Fruit fly (Drosophila melanogaster): Measurements from ENCODE around the gene CG32071.

The CG32071 gene

dm6 chr3L:11093046-11093520 lies 10.6 kb downstream of the CG32071 start, which contains the start of gene JIL-1 (continued):
- TF ChIP-seq oc (tag; optimal IDR thresholded peaks at IDR 0.05) (peak; percentile 17), ranshi (GFP tag; IDR thresholded peaks at IDR 0.05) (peak; percentile 63), unpg (GFP tag; optimal IDR thresholded peaks at IDR 0.05) (peak; percentile 30), Fer3 (tag; optimal IDR thresholded peaks at IDR 0.05) (peak; percentile 54), gfzf (GFP tag; optimal IDR thresholded peaks at IDR 0.05) (no peak), Atf6 (GFP tag; IDR thresholded peaks at IDR 0.05) (peak; percentile 67), YL-1 (GFP tag; optimal IDR thresholded peaks at IDR 0.05) (no peak), CG32532 (GFP tag; IDR thresholded peaks at IDR 0.05) (peak; percentile 88), nmo (GFP tag; optimal IDR thresholded peaks at IDR 0.05) (peak; percentile 56), jing (GFP tag; optimal IDR thresholded peaks at IDR 0.05) (no peak), Stat92E (GFP tag; optimal IDR thresholded peaks at IDR 0.05) (peak in 1 of 3 experiments; percentile 43), CG11723 (GFP tag; optimal IDR thresholded peaks at IDR 0.05) (peak; percentile 50), aop (GFP tag; IDR thresholded peaks at IDR 0.05) (0 out of 2 replicates have a peak, but pooled peaks have one; percentile 39), usp (GFP tag; optimal IDR thresholded peaks at IDR 0.05) (no peak), CG9215 (GFP tag; IDR thresholded peaks at IDR 0.05) (peak; percentile 68), CG5180 (GFP tag; optimal IDR thresholded peaks at IDR 0.05) (no peak), CG3163 (GFP tag; optimal IDR thresholded peaks at IDR 0.05) (no peak), CkIIα-i1 (GFP tag; IDR thresholded peaks at IDR 0.05) (no peak), CG11695 (GFP tag; IDR thresholded peaks at IDR 0.05) (0 out of 3 replicates have a peak, but pooled peaks have one; percentile 30), slp2 (GFP tag; optimal IDR thresholded peaks at IDR 0.05) (peak; percentile 24), z (GFP tag; IDR thresholded peaks at IDR 0.05) (0 out of 3 replicates have a peak, but pooled peaks have one; percentile 28), sens (GFP tag) (peak; percentile 84), Nf-YB (GFP tag; optimal IDR thresholded peaks at IDR 0.05) (no peak), ewg (GFP tag; optimal IDR thresholded peaks at IDR 0.05) (peak; percentile 6), Lpt (GFP tag; optimal IDR thresholded peaks at IDR 0.05) (no peak), hth (optimal IDR thresholded peaks at IDR 0.05) (no peak), gem (tag; optimal IDR thresholded peaks at IDR 0.05) (peak; percentile 59), rib (GFP tag; IDR thresholded peaks at IDR 0.05) (peak; percentile 50), nerfin-1 (tag; optimal IDR thresholded peaks at IDR 0.05) (peak; percentile 30), pita (GFP tag; optimal IDR thresholded peaks at IDR 0.05) (no peak), D (optimal IDR thresholded peaks at IDR 0.05) (no peak), D (GFP tag; optimal IDR thresholded peaks at IDR 0.05) (peak; percentile 1), prd (optimal IDR thresholded peaks at IDR 0.05) (no peak), prd (GFP tag; IDR thresholded peaks at IDR 0.05) (peak; percentile 72; the same call in 2 of the 3 replicates), Xbp1 (GFP tag; optimal IDR thresholded peaks at IDR 0.05) (peak; percentile 76), abd-A (tag; optimal IDR thresholded peaks at IDR 0.05) (peak; percentile 28), Neu2 (GFP tag; optimal IDR thresholded peaks at IDR 0.05; ENCODE audit: borderline replicate concordance) (no peak), CG13624 (GFP tag; optimal IDR thresholded peaks at IDR 0.05) (peak; percentile 46), vnd (GFP tag; IDR thresholded peaks at IDR 0.05; ENCODE audit: partially characterized antibody) (peak; percentile 77), Ets65A (GFP tag) (peak; percentile 96), Doc2 (GFP tag; IDR thresholded peaks at IDR 0.05) (no peak), slbo (GFP tag; IDR thresholded peaks at IDR 0.05) (peak; percentile 93), ems (GFP tag; optimal IDR thresholded peaks at IDR 0.05) (peak; percentile 51), CG12236 (GFP tag; optimal IDR thresholded peaks at IDR 0.05) (no peak), CG7745 (tag; optimal IDR thresholded peaks at IDR 0.05) (no peak), MBD-R2 (GFP tag; IDR thresholded peaks at IDR 0.05) (peak; percentile 88), CG11456 (GFP tag; IDR thresholded peaks at IDR 0.05) (peak; percentile 84), ind (GFP tag; optimal IDR thresholded peaks at IDR 0.05) (peak; percentile 64), da (GFP tag; optimal IDR thresholded peaks at IDR 0.05) (no peak), ERR (GFP tag; optimal IDR thresholded peaks at IDR 0.05) (no peak), Blimp-1 (GFP tag; optimal IDR thresholded peaks at IDR 0.05) (peak; percentile 39), bcd (GFP tag; optimal IDR thresholded peaks at IDR 0.05) (peak; percentile 71)

Data from whole organism, embryonic.